Worm (Caenorhabditis elegans): Measurements from ENCODE around the gene glit-1.

The glit-1 gene

DNA sequence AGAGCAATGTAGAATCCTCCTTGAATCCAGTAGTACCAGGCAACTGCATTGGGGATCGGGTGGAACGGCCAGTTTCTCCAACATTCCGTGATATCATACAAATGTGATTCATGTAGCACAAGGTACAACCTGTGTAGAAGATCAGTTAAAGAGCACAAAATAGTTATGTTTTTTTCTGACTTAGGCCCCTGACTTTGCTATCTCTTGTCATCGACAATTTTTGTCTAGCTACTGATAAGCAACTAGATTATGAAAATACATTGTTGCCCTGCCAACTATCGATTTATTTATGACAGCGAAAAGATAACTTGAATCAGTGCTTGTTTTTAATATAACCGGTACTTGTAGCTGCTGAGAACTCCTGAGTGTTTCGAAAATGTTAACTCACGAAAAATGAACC lies 13.8 kb upstream of the glit-1 start (continued):
- TF ChIP-seq egl-27 (tag; optimal IDR thresholded peaks at IDR 0.05), result no peak
- no peak for TF ChIP-seq ces-1 (GFP tag; optimal IDR thresholded peaks at IDR 0.05)
- TF ChIP-seq daf-8 (GFP tag; IDR thresholded peaks at IDR 0.05), result no peak
- 0 out of 4 replicates have a peak, but pooled peaks of 1 of the 2 experiments have one; percentile 39 for TF ChIP-seq madf-5 (GFP tag; IDR thresholded peaks at IDR 0.05)

DNA sequence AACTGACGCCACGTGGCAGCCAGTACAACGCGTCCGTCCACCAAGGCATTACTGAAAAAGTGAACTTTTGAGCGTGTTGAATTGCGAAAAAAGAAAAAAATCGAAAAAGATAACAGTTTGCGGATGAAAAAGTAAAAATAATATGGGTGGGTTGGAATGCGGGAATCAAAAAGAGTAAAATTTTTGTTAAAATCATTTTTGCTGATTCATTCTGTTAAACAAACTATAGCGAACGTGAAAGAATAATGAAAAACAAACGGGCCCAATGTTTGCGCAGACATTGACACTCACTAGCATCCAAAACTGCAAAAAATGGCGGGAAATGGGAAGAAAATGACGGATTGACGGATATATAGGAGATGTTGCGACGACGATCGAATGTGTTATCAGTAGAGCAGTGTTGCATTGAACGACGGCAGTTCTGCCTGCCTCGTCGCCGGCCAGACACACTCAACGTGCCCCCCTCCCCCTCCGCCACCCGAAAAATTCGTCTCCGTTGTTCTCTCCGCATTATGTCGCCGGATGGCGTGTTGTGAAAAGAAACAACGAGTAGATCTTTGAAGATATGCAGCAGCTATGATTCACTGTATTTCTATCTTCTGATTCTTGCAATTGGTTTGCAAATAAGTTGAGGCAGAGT lies 12.5 kb upstream of the glit-1 start, which contains the start of gene hyl-2:
Gene hyl-2, minus strand, starts transcription at position 51 of the 640 bp plus-strand sequence.
- TF ChIP-seq vab-7 (GFP tag; IDR thresholded peaks at IDR 0.05), result no peak
- TF ChIP-seq ceh-20 (GFP tag; IDR thresholded peaks at IDR 0.05), result 0 out of 2 replicates have a peak, but pooled peaks have one; percentile 33
- no peak for TF ChIP-seq T26A8.4 (GFP tag; IDR thresholded peaks at IDR 0.05)
- peak; percentile 30; the same call in 1 of the 2 replicates for TF ChIP-seq hmg-1.1 (GFP tag; IDR thresholded peaks at IDR 0.05)
- no peak for TF ChIP-seq F37D6.2 (tag; optimal IDR thresholded peaks at IDR 0.05)
- TF ChIP-seq lsy-2 (tag; optimal IDR thresholded peaks at IDR 0.05), result peak in 1 of 2 experiments; percentile 54
- TF ChIP-seq lim-7 (GFP tag; IDR thresholded peaks at IDR 0.05), result 0 out of 2 replicates have a peak, but pooled peaks have one; percentile 39
- TF ChIP-seq Y105C5A.15 (GFP tag; IDR thresholded peaks at IDR 0.05), result no peak
- no peak for TF ChIP-seq Y75B8A.6 (GFP tag; IDR thresholded peaks at IDR 0.05)
- peak; percentile 76 for TF ChIP-seq lin-38 (GFP tag; IDR thresholded peaks at IDR 0.05)
- peak; percentile 32 for TF ChIP-seq mep-1 (tag; optimal IDR thresholded peaks at IDR 0.05)
- peak; percentile 10 for TF ChIP-seq nhr-11 (tag; optimal IDR thresholded peaks at IDR 0.05)
- TF ChIP-seq rbr-2 (tag; optimal IDR thresholded peaks at IDR 0.05), result peak; percentile 32
- TF ChIP-seq nhr-25 (tag; optimal IDR thresholded peaks at IDR 0.05; ENCODE audit: borderline replicate concordance, insufficient read depth), result peak; percentile 3
- peak in 1 of 2 experiments; percentile 82 for TF ChIP-seq unc-62 (GFP tag; optimal IDR thresholded peaks at IDR 0.05 in 1 of 2)
- no peak for TF ChIP-seq unc-62 (tag; optimal IDR thresholded peaks at IDR 0.05)
- TF ChIP-seq mdl-1 (tag; optimal IDR thresholded peaks at IDR 0.05), result peak in 1 of 2 experiments; percentile 35
- no peak for TF ChIP-seq daf-19 (GFP tag; conservative IDR thresholded peaks at IDR 0.05)
- TF ChIP-seq mes-2 (tag; optimal IDR thresholded peaks at IDR 0.05; ENCODE audit: poor library complexity, severe bottlenecking), result peak; percentile 50
- peak; percentile 51; the same call in 1 of the 2 replicates for TF ChIP-seq set-16 (GFP tag; IDR thresholded peaks at IDR 0.05)
- TF ChIP-seq mdt-29 (GFP tag; IDR thresholded peaks at IDR 0.05), result 0 out of 2 replicates have a peak, but pooled peaks have one; percentile 38
- peak; percentile 5 for TF ChIP-seq nhr-28 (tag; optimal IDR thresholded peaks at IDR 0.05)
- TF ChIP-seq mxl-3 (GFP tag; optimal IDR thresholded peaks at IDR 0.05), result peak; percentile 93
- TF ChIP-seq egl-43 (GFP tag; IDR thresholded peaks at IDR 0.05), result no peak
- TF ChIP-seq ctbp-1 (GFP tag; IDR thresholded peaks at IDR 0.05), result peak; percentile 55; the same call in 1 of the 2 replicates
- peak; percentile 7 for TF ChIP-seq lin-13 (GFP tag; optimal IDR thresholded peaks at IDR 0.05)
- TF ChIP-seq nhr-10 (tag; optimal IDR thresholded peaks at IDR 0.05), result no peak
- 0 out of 2 replicates have a peak, but pooled peaks have one; percentile 35 for TF ChIP-seq tag-97 (GFP tag; IDR thresholded peaks at IDR 0.05)
- peak; percentile 7 for TF ChIP-seq dpl-1 (GFP tag; optimal IDR thresholded peaks at IDR 0.05)

DNA sequence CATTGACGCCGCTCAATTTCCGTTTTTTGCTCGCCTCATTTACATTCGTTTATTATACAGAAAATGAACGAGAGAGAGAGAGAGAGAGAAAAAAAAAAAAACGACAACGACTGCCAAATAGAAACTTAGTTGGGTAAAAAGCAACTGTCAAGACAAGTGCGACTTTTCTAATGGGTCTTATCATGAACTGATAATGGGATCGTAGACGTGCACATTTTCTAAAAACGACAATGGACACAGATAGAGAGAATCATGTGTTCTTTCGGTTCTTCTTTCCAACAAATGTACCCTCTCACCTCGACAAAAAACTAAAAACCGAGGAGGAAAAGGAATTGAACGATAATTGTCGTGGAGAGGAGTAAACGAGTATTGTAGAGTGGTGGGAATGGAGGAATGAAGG lies 12.0 kb upstream of the glit-1 start:
- TF ChIP-seq unc-62 (GFP tag; optimal IDR thresholded peaks at IDR 0.05 in 1 of 2) (peak in 1 of 2 experiments; percentile 92), unc-62 (tag; optimal IDR thresholded peaks at IDR 0.05) (no peak), nhr-48 (tag; optimal IDR thresholded peaks at IDR 0.05) (peak; percentile 57), tag-97 (GFP tag; IDR thresholded peaks at IDR 0.05) (no peak), pqm-1 (tag; optimal IDR thresholded peaks at IDR 0.05) (peak; percentile 94), nhr-41 (GFP tag; IDR thresholded peaks at IDR 0.05) (no peak), zip-11 (GFP tag; IDR thresholded peaks at IDR 0.05) (no peak), hlh-11 (tag; optimal IDR thresholded peaks at IDR 0.05) (peak; percentile 67), F44E2.7 (GFP tag; IDR thresholded peaks at IDR 0.05) (no peak), nhr-28 (tag; optimal IDR thresholded peaks at IDR 0.05) (peak; percentile 69), mep-1 (tag; optimal IDR thresholded peaks at IDR 0.05) (peak; percentile 8), pha-4 (GFP tag; IDR thresholded peaks at IDR 0.05) (0 out of 2 replicates have a peak, but pooled peaks have one; percentile 21), pha-4 (tag; optimal IDR thresholded peaks at IDR 0.05) (no peak), dmd-6 (GFP tag; IDR thresholded peaks at IDR 0.05) (peak; percentile 90), nhr-77 (tag; optimal IDR thresholded peaks at IDR 0.05) (peak; percentile 72), hif-1 (tag; optimal IDR thresholded peaks at IDR 0.05) (peak in 1 of 2 experiments; percentile 23), dve-1 (tag; optimal IDR thresholded peaks at IDR 0.05; ENCODE audit: insufficient read depth) (peak; percentile 84), R02D3.7 (tag; optimal IDR thresholded peaks at IDR 0.05) (no peak), hlh-30 (tag; optimal IDR thresholded peaks at IDR 0.05; ENCODE audit: insufficient read depth) (peak; percentile 23)

Measured in whole organism, L4 larva.